Fruit fly (Drosophila melanogaster) whole organism, embryonic: ENCODE results near the gene CG13949.

Experiments
- ATbp ChIP-seq: fragments of 200-800 bp; sonication (Bioruptor generic); optimal IDR thresholded peaks from 2 replicates; lab custom pipeline; 2017; ENCODE audit warnings: missing biosample characterization, mild to moderate bottlenecking, missing genetic modification characterization, missing genetic modification reagents
- CG10274 ChIP-seq: fragments of 200-800 bp; sonication (Bioruptor generic); optimal IDR thresholded peaks from 3 replicates; lab custom pipeline; 2017; ENCODE audit warnings: missing biosample characterization, mild to moderate bottlenecking, missing genetic modification characterization
- CG10565 ChIP-seq: fragments of 200-800 bp; sonication (Bioruptor generic); optimal IDR thresholded peaks from 3 replicates; lab custom pipeline; 2016; ENCODE audit warnings: missing biosample characterization, mild to moderate bottlenecking, missing genetic modification characterization
- CG12391 ChIP-seq: fragments of 200-800 bp; sonication (Bioruptor generic); optimal IDR thresholded peaks from 3 replicates; lab custom pipeline; 2018; ENCODE audit warnings: missing biosample characterization, mild to moderate bottlenecking, missing genetic modification characterization, moderate library complexity
- CG17361 ChIP-seq: fragments of 200-800 bp; sonication (Bioruptor generic); IDR thresholded peaks from 3 replicates; pipeline ENCODE4 v1.3.6; 2022; ENCODE audit warnings: missing biosample characterization, missing genetic modification characterization
- CG17568 ChIP-seq: fragments of 200-800 bp; sonication (Bioruptor generic); optimal IDR thresholded peaks from 2 replicates; lab custom pipeline; 2018; ENCODE audit warnings: missing biosample characterization, mild to moderate bottlenecking, missing genetic modification characterization, moderate library complexity
- CG2129 ChIP-seq: fragments of 200-800 bp; sonication (Bioruptor generic); IDR thresholded peaks from 2 replicates; pipeline ENCODE4 v1.3.6; 2022; ENCODE audit warnings: missing biosample characterization, missing genetic modification characterization; ENCODE audit not compliant: partially characterized antibody
- CG2202 ChIP-seq: fragments of 200-800 bp; sonication (Bioruptor generic); optimal IDR thresholded peaks from 2 replicates; lab custom pipeline; 2018; ENCODE audit warnings: missing biosample characterization, mild to moderate bottlenecking, missing genetic modification characterization
- CG30020 ChIP-seq: fragments of 200-800 bp; optimal IDR thresholded peaks from 2 replicates; lab custom pipeline; 2019; ENCODE audit warnings: missing biosample characterization, mild to moderate bottlenecking, missing genetic modification characterization, moderate library complexity
- CG3065 ChIP-seq: fragments of 200-800 bp; sonication (Bioruptor generic); optimal IDR thresholded peaks from 2 replicates; lab custom pipeline; 2016; ENCODE audit warnings: missing biosample characterization, missing genetic modification characterization
- CG3163 ChIP-seq: fragments of 200-800 bp; sonication (Bioruptor generic); optimal IDR thresholded peaks from 3 replicates; lab custom pipeline; 2016; ENCODE audit warnings: missing biosample characterization, missing genetic modification characterization
- CG3407 ChIP-seq: fragments of 200-800 bp; sonication (Bioruptor generic); optimal IDR thresholded peaks from 2 replicates; lab custom pipeline; 2018; ENCODE audit warnings: missing biosample characterization, mild to moderate bottlenecking, missing genetic modification characterization
- CG43689 ChIP-seq: fragments of 200-800 bp; sonication (Bioruptor generic); IDR thresholded peaks from 2 replicates; pipeline ENCODE4 v1.3.6; 2022; ENCODE audit warnings: missing biosample characterization, missing genetic modification characterization
- CG4404 ChIP-seq: fragments of 200-800 bp; sonication (Bioruptor generic); IDR thresholded peaks from 2 replicates; pipeline ENCODE4 v1.3.6; 2022; ENCODE audit warnings: missing biosample characterization, missing genetic modification characterization
- CG5245 ChIP-seq: fragments of 200-800 bp; sonication (Bioruptor generic); optimal IDR thresholded peaks from 3 replicates; lab custom pipeline; 2016; ENCODE audit warnings: missing biosample characterization, missing genetic modification characterization
- CG6654 ChIP-seq: fragments of 200-800 bp; sonication (Bioruptor generic); optimal IDR thresholded peaks from 2 replicates; lab custom pipeline; 2017; ENCODE audit warnings: missing biosample characterization, mild to moderate bottlenecking, missing genetic modification characterization
- CG7786 ChIP-seq: fragments of 200-800 bp; sonication (Bioruptor generic); optimal IDR thresholded peaks from 2 replicates; lab custom pipeline; 2016; ENCODE audit warnings: missing biosample characterization, missing genetic modification characterization
- CG7839 ChIP-seq: fragments of 200-800 bp; sonication (Bioruptor generic); optimal IDR thresholded peaks from 3 replicates; lab custom pipeline; 2018; ENCODE audit warnings: missing biosample characterization, mild to moderate bottlenecking, missing genetic modification characterization, moderate library complexity
- CG7928 ChIP-seq: fragments of 200-800 bp; sonication (Bioruptor generic); optimal IDR thresholded peaks from 2 replicates; lab custom pipeline; 2017; ENCODE audit warnings: missing biosample characterization, mild to moderate bottlenecking, missing genetic modification characterization
- CG9817 ChIP-seq: fragments of 200-800 bp; sonication (Bioruptor generic); optimal IDR thresholded peaks from 2 replicates; lab custom pipeline; 2018; ENCODE audit warnings: missing biosample characterization, mild to moderate bottlenecking, missing genetic modification characterization, moderate library complexity
- Doc2 ChIP-seq: fragments of 200-800 bp; sonication (Bioruptor generic); IDR thresholded peaks from 2 replicates; pipeline ENCODE4 v1.3.6; 2022; ENCODE audit warnings: missing biosample characterization, missing genetic modification characterization
- Doc3 ChIP-seq: fragments of 200-800 bp; sonication (Bioruptor generic); IDR thresholded peaks from 3 replicates; pipeline ENCODE4 v1.3.6; 2022; ENCODE audit warnings: missing biosample characterization, missing genetic modification characterization; ENCODE audit not compliant: partially characterized antibody
- H2.0 ChIP-seq: fragments of 200-800 bp; sonication (Bioruptor generic); IDR thresholded peaks from 2 replicates; pipeline ENCODE4 v1.3.6; 2022; ENCODE audit warnings: missing biosample characterization, missing genetic modification characterization
- Jarid2 ChIP-seq: fragments of 200-800 bp; sonication (Bioruptor generic); optimal IDR thresholded peaks from 3 replicates; lab custom pipeline; 2017; ENCODE audit warnings: mild to moderate bottlenecking, missing biosample characterization, missing genetic modification reagents, missing genetic modification characterization
- Lim3 ChIP-seq: fragments of 200-800 bp; sonication (Bioruptor generic); IDR thresholded peaks from 2 replicates; pipeline ENCODE4 v1.3.6; 2022; ENCODE audit warnings: missing biosample characterization, missing genetic modification characterization
- MBD-R2 ChIP-seq: fragments of 200-800 bp; sonication (Bioruptor generic); IDR thresholded peaks from 2 replicates; pipeline ENCODE4 v1.3.6; 2022; ENCODE audit warnings: missing biosample characterization, missing genetic modification characterization
- Mad ChIP-seq: fragments of 200-800 bp; sonication (Bioruptor generic); optimal IDR thresholded peaks from 2 replicates; lab custom pipeline; 2016; ENCODE audit warnings: missing biosample characterization, missing genetic modification characterization
- Med ChIP-seq: fragments of 200-800 bp; sonication (Bioruptor generic); peaks from one replicate; lab custom pipeline; 2016; ENCODE audit warnings: missing biosample characterization, missing genetic modification characterization, mild to moderate bottlenecking, inconsistent platforms, moderate library complexity
- NFAT ChIP-seq: fragments of 200-800 bp; sonication (Bioruptor generic); IDR thresholded peaks from 2 replicates; pipeline ENCODE4 v1.3.6; 2022; ENCODE audit warnings: missing biosample characterization, missing genetic modification characterization
- Neu2 ChIP-seq: fragments of 200-800 bp; sonication (Bioruptor generic); optimal IDR thresholded peaks from 3 replicates; lab custom pipeline; 2016; ENCODE audit warnings: missing biosample characterization, missing genetic modification characterization, borderline replicate concordance
- Six4 ChIP-seq: fragments of 200-800 bp; sonication (Bioruptor generic); optimal IDR thresholded peaks from 2 replicates; lab custom pipeline; 2016; ENCODE audit warnings: missing biosample characterization, missing genetic modification characterization
- YL-1 ChIP-seq: fragments of 200-800 bp; sonication (Bioruptor generic); optimal IDR thresholded peaks from 3 replicates; lab custom pipeline; 2017; ENCODE audit warnings: missing biosample characterization, mild to moderate bottlenecking, missing genetic modification characterization
- ac ChIP-seq: fragments of 200-800 bp; sonication (Bioruptor generic); optimal IDR thresholded peaks from 3 replicates; lab custom pipeline; 2017; ENCODE audit warnings: missing biosample characterization, mild to moderate bottlenecking, missing genetic modification characterization
- chm ChIP-seq: fragments of 200-800 bp; sonication (Bioruptor generic); IDR thresholded peaks from 2 replicates; pipeline ENCODE4 v1.3.6; 2022; ENCODE audit warnings: missing biosample characterization, missing genetic modification characterization
- cwo ChIP-seq: fragments of 200-800 bp; sonication (Bioruptor generic); optimal IDR thresholded peaks from 3 replicates; lab custom pipeline; 2017; ENCODE audit warnings: missing biosample characterization, missing genetic modification characterization, mild to moderate bottlenecking, moderate library complexity, missing genetic modification reagents
- dysf ChIP-seq: fragments of 200-800 bp; sonication (Bioruptor generic); IDR thresholded peaks from 3 replicates; pipeline ENCODE4 v1.3.6; 2022; ENCODE audit warnings: missing biosample characterization, missing genetic modification characterization
- eve ChIP-seq, 2 experiments: fragments of >200 bp; optimal IDR thresholded peaks; 2 replicates each; lab custom pipeline; 2017; ENCODE audit warnings: missing biosample characterization in 2 of 2, missing genetic modification characterization in 2 of 2
- gfzf ChIP-seq: fragments of 200-800 bp; sonication (Bioruptor generic); optimal IDR thresholded peaks from 2 replicates; lab custom pipeline; 2016; ENCODE audit warnings: missing biosample characterization, mild to moderate bottlenecking, missing genetic modification characterization, moderate library complexity
- ham ChIP-seq: fragments of 200-800 bp; sonication (Bioruptor generic); IDR thresholded peaks from 2 replicates; pipeline ENCODE4 v1.3.6; 2022; ENCODE audit warnings: missing biosample characterization, missing genetic modification characterization
- jumu ChIP-seq: fragments of 200-800 bp; sonication (Bioruptor generic); optimal IDR thresholded peaks from 3 replicates; lab custom pipeline; 2016; ENCODE audit warnings: missing biosample characterization, missing genetic modification characterization
- lilli ChIP-seq: fragments of 200-800 bp; sonication (Bioruptor generic); optimal IDR thresholded peaks from 3 replicates; lab custom pipeline; 2016; ENCODE audit warnings: missing biosample characterization, missing genetic modification characterization
- mirr ChIP-seq: fragments of 200-800 bp; sonication (Bioruptor generic); optimal IDR thresholded peaks from 3 replicates; lab custom pipeline; 2018; ENCODE audit warnings: missing biosample characterization, mild to moderate bottlenecking, missing genetic modification characterization
- otp ChIP-seq: fragments of 200-800 bp; sonication (Bioruptor generic); IDR thresholded peaks from 3 replicates; pipeline ENCODE4, ENCODE4 v1.3.6; 2022; ENCODE audit warnings: missing biosample characterization, missing genetic modification characterization
- p53 ChIP-seq: fragments of 200-800 bp; sonication (Bioruptor generic); optimal IDR thresholded peaks from 2 replicates; lab custom pipeline; 2016; ENCODE audit warnings: missing biosample characterization, missing genetic modification characterization
- row ChIP-seq: fragments of 200-800 bp; sonication (Bioruptor generic); IDR thresholded peaks from 3 replicates; pipeline ENCODE4 v1.3.6; 2022; ENCODE audit warnings: missing biosample characterization, missing genetic modification characterization
- sc ChIP-seq, 3 experiments: fragments of >200 bp in 2 of 3; fragments of 200-800 bp in 1 of 3; sonication (Bioruptor generic) in 1 of 3; optimal IDR thresholded peaks; 2 replicates in 2 of 3; 3 replicates in 1 of 3; lab custom pipeline; 2017; ENCODE audit warnings: mild to moderate bottlenecking in 1 of 3, missing biosample characterization in 1 of 3, missing genetic modification characterization in 1 of 3, missing genetic modification reagents in 1 of 3
- scrt ChIP-seq: fragments of 200-800 bp; sonication (Bioruptor generic); optimal IDR thresholded peaks from 2 replicates; lab custom pipeline; 2018; ENCODE audit warnings: missing biosample characterization, mild to moderate bottlenecking, missing genetic modification characterization, moderate library complexity
- sima ChIP-seq: fragments of 200-800 bp; sonication (Bioruptor generic); optimal IDR thresholded peaks from 2 replicates; lab custom pipeline; 2016; ENCODE audit warnings: missing biosample characterization, missing genetic modification characterization
- sr ChIP-seq: fragments of 200-800 bp; sonication (Bioruptor generic); IDR thresholded peaks from 3 replicates; pipeline ENCODE4 v1.3.6; 2022; ENCODE audit warnings: missing biosample characterization, missing genetic modification characterization
- trem ChIP-seq: fragments of 200-800 bp; optimal IDR thresholded peaks from 3 replicates; lab custom pipeline; 2019; ENCODE audit warnings: missing biosample characterization, mild to moderate bottlenecking, missing genetic modification characterization, moderate library complexity

CG13949 gene

DNA sequence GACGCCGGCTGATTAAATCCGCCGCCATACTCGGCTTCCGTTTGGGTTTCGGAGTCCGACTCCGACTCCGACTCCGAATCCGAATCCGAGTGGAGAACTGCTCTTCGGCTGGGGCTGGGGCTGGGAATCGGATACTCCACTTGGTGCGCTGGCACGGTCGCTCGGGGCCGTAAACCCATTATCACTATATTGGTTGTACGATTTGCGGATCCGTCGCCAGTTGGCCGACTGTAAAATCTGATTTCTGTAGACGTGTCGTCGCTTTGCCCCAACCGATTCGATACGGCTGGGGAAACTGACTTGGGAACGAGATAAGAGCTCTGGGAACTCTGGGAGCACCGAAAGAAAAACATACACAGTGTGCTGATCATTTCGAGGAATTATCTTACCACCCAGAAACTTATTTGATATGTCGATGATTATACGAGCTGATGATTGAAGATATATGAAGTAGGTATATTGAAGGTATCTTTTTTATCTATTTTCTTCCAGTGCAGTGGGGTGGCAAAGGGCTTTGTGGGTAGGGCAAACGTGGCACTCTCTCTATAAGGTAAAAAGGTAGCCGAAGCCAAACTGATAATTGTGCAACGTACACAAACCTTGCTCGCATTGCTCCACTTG, 2.9 kb downstream of the CG13949 start (continued):
- no peak for TF ChIP-seq chm (GFP tag; lab: Robert Waterston, UW)
- TF ChIP-seq CG5245 (GFP tag; lab: Kevin White, UChicago) = no peak
- no peak for TF ChIP-seq Doc2 (GFP tag; lab: Robert Waterston, UW)
- no peak for TF ChIP-seq Neu2 (GFP tag; lab: Kevin White, UChicago)
- TF ChIP-seq CG2129 = no peak
- TF ChIP-seq gfzf = no peak
- TF ChIP-seq ac (GFP tag; lab: Kevin White, UChicago) = no peak
- peak; percentile 48 for TF ChIP-seq CG3407 (GFP tag; lab: Kevin White, UChicago)
- TF ChIP-seq sc (optimal IDR thresholded peaks at IDR 0.05; lab: Kevin White, UChicago) = no peak
- no peak for TF ChIP-seq sc (GFP tag; optimal IDR thresholded peaks at IDR 0.05; lab: Kevin White, UChicago)
- no peak for TF ChIP-seq CG4404 (GFP tag; lab: Robert Waterston, UW)
- no peak for TF ChIP-seq ham (GFP tag; lab: Robert Waterston, UW)
- no peak for TF ChIP-seq trem (tag; lab: Kevin White, UChicago)
- no peak for TF ChIP-seq Mad (GFP tag; lab: Kevin White, UChicago)
- TF ChIP-seq CG12391 (tag; lab: Kevin White, UChicago) = peak; percentile 74
- TF ChIP-seq cwo (GFP tag; lab: Kevin White, UChicago) = peak; percentile 27
- TF ChIP-seq CG2202 = no peak
- TF ChIP-seq CG30020 = no peak
- no peak for TF ChIP-seq jumu
- no peak for TF ChIP-seq MBD-R2
- no peak; the same call in 1 of the 2 replicates for TF ChIP-seq Lim3 (GFP tag; lab: Robert Waterston, UW)
- TF ChIP-seq Six4 (GFP tag; lab: Kevin White, UChicago) = peak; percentile 55
- TF ChIP-seq CG3163 = no peak
- peak; percentile 71 for TF ChIP-seq dysf (GFP tag; lab: Robert Waterston, UW)
- TF ChIP-seq scrt (GFP tag; lab: Kevin White, UChicago) = no peak
- no peak for TF ChIP-seq CG7928 (GFP tag; lab: Kevin White, UChicago)
- TF ChIP-seq CG10274 (GFP tag; lab: Kevin White, UChicago) = no peak
- TF ChIP-seq p53 (GFP tag; lab: Kevin White, UChicago) = no peak
- no peak for TF ChIP-seq CG43689
- peak; percentile 80 for TF ChIP-seq Med
- peak; percentile 73 for TF ChIP-seq otp
- no peak for TF ChIP-seq CG3065 (GFP tag; lab: Kevin White, UChicago)
- peak; percentile 35 for TF ChIP-seq CG7786
- no peak for TF ChIP-seq mirr
- TF ChIP-seq NFAT (GFP tag; lab: Robert Waterston, UW) = no peak
- peak; percentile 66 for TF ChIP-seq CG7839
- no peak for TF ChIP-seq Jarid2
- TF ChIP-seq H2.0 (GFP tag; lab: Robert Waterston, UW) = peak; percentile 41; the same call in 1 of the 2 replicates
- no peak for TF ChIP-seq CG10565 (GFP tag; lab: Kevin White, UChicago)
- peak; percentile 50 for TF ChIP-seq CG9817 (tag; lab: Kevin White, UChicago)
- peak; percentile 86 for TF ChIP-seq row
- TF ChIP-seq eve (GFP tag; optimal IDR thresholded peaks at IDR 0.05; lab: Kevin White, UChicago) = no peak
- peak; percentile 69 for TF ChIP-seq ATbp (GFP tag; lab: Kevin White, UChicago)
- TF ChIP-seq lilli = peak; percentile 52
- TF ChIP-seq CG17568 (GFP tag; lab: Kevin White, UChicago) = no peak
- TF ChIP-seq sima (GFP tag; lab: Kevin White, UChicago) = no peak
- TF ChIP-seq sr = no peak
- TF ChIP-seq CG6654 = no peak
- no peak for TF ChIP-seq Doc3 (GFP tag; lab: Robert Waterston, UW)
- no peak for TF ChIP-seq YL-1 (GFP tag; lab: Kevin White, UChicago)
- peak; percentile 31; the same call in 1 of the 3 replicates for TF ChIP-seq CG17361 (GFP tag; lab: Robert Waterston, UW)
